Fruit fly (Drosophila melanogaster) whole organism, embryonic: ENCODE data around the gene CG33110.

Source experiments
- Antp ChIP-seq: fragments of 200-800 bp; sonication (Bioruptor generic); optimal IDR thresholded peaks from 3 replicates; lab custom pipeline; 2016; ENCODE audit warnings: missing biosample characterization, missing genetic modification characterization
- BEAF-32 ChIP-seq: fragments of 200-800 bp; sonication (Bioruptor generic); optimal IDR thresholded peaks from 3 replicates; lab custom pipeline; 2017; ENCODE audit warnings: missing biosample characterization, missing genetic modification characterization, mild to moderate bottlenecking, moderate library complexity, missing genetic modification reagents
- Bgb ChIP-seq: fragments of 200-800 bp; sonication (Bioruptor generic); IDR thresholded peaks from 2 replicates; pipeline ENCODE4 v1.3.6; 2022; ENCODE audit warnings: missing biosample characterization, missing genetic modification characterization; ENCODE audit not compliant: partially characterized antibody
- CG10431 ChIP-seq: fragments of 200-800 bp; sonication (Bioruptor generic); optimal IDR thresholded peaks from 3 replicates; lab custom pipeline; 2018; ENCODE audit warnings: missing biosample characterization, mild to moderate bottlenecking, missing genetic modification characterization
- CG10462 ChIP-seq: fragments of 200-800 bp; sonication (Bioruptor generic); optimal IDR thresholded peaks from 2 replicates; lab custom pipeline; 2016; ENCODE audit warnings: missing biosample characterization, missing genetic modification characterization
- CG12219 ChIP-seq: fragments of 200-800 bp; sonication (Bioruptor generic); optimal IDR thresholded peaks from 3 replicates; lab custom pipeline; 2018; ENCODE audit warnings: missing biosample characterization, mild to moderate bottlenecking, missing genetic modification characterization
- CG12659 ChIP-seq: fragments of 200-800 bp; sonication (Bioruptor generic); optimal IDR thresholded peaks from 3 replicates; lab custom pipeline; 2017; ENCODE audit warnings: mild to moderate bottlenecking, missing biosample characterization, missing genetic modification reagents, missing genetic modification characterization
- CG14710 ChIP-seq: fragments of 200-800 bp; sonication (Bioruptor generic); optimal IDR thresholded peaks from 3 replicates; lab custom pipeline; 2019; ENCODE audit warnings: missing biosample characterization, mild to moderate bottlenecking, missing genetic modification characterization, moderate library complexity
- CG15269 ChIP-seq: fragments of 200-800 bp; sonication (Bioruptor generic); optimal IDR thresholded peaks from 2 replicates; lab custom pipeline; 2018; ENCODE audit warnings: missing biosample characterization, mild to moderate bottlenecking, missing genetic modification characterization, moderate library complexity
- CG16813 ChIP-seq: fragments of 200-800 bp; sonication (Bioruptor generic); IDR thresholded peaks from 3 replicates; pipeline ENCODE4 v1.3.6; 2022; ENCODE audit warnings: missing biosample characterization, missing genetic modification characterization; ENCODE audit not compliant: partially characterized antibody
- CG1832 ChIP-seq: fragments of 200-800 bp; sonication (Bioruptor generic); optimal IDR thresholded peaks from 2 replicates; lab custom pipeline; 2017; ENCODE audit warnings: missing biosample characterization, mild to moderate bottlenecking, missing genetic modification characterization, inconsistent platforms
- CG2116 ChIP-seq: fragments of 200-800 bp; sonication (Bioruptor generic); optimal IDR thresholded peaks from 3 replicates; lab custom pipeline; 2018; ENCODE audit warnings: missing biosample characterization, mild to moderate bottlenecking, missing genetic modification characterization
- CG34224 ChIP-seq: fragments of 200-800 bp; sonication (Bioruptor generic); IDR thresholded peaks from 3 replicates; pipeline ENCODE4 v1.3.6; 2022; ENCODE audit warnings: missing biosample characterization, missing genetic modification characterization; ENCODE audit not compliant: partially characterized antibody
- CG4617 ChIP-seq: fragments of 200-800 bp; sonication (Bioruptor generic); optimal IDR thresholded peaks from 3 replicates; lab custom pipeline; 2016; ENCODE audit warnings: missing biosample characterization, missing genetic modification characterization, borderline replicate concordance
- CG4854 ChIP-seq: fragments of 200-800 bp; sonication (Bioruptor generic); optimal IDR thresholded peaks from 2 replicates; lab custom pipeline; 2016; ENCODE audit warnings: missing biosample characterization, missing genetic modification characterization, inconsistent platforms
- CG6791 ChIP-seq: fragments of 200-800 bp; sonication (Bioruptor generic); IDR thresholded peaks from 3 replicates; pipeline ENCODE4 v1.3.6; 2022; ENCODE audit warnings: missing biosample characterization, missing genetic modification characterization; ENCODE audit not compliant: partially characterized antibody
- CG9797 ChIP-seq: fragments of 200-800 bp; sonication (Bioruptor generic); optimal IDR thresholded peaks from 3 replicates; lab custom pipeline; 2018; ENCODE audit warnings: missing biosample characterization, mild to moderate bottlenecking, missing genetic modification characterization
- CHES-1-like ChIP-seq: fragments of 200-800 bp; sonication (Bioruptor generic); optimal IDR thresholded peaks from 2 replicates; lab custom pipeline; 2016; ENCODE audit warnings: missing biosample characterization, missing genetic modification characterization
- D19A ChIP-seq: fragments of 200-800 bp; optimal IDR thresholded peaks from 3 replicates; lab custom pipeline; 2019; ENCODE audit warnings: missing biosample characterization, mild to moderate bottlenecking, missing genetic modification characterization, moderate library complexity
- Dfd ChIP-seq, 2 experiments: fragments of >200 bp; optimal IDR thresholded peaks; 2 replicates each; lab custom pipeline; 2017; ENCODE audit warnings: missing biosample characterization in 2 of 2, missing genetic modification characterization in 2 of 2
- Dll ChIP-seq: fragments of 200-800 bp; sonication (Bioruptor generic); IDR thresholded peaks from 4 replicates; pipeline ENCODE4 v1.3.6; 2022; ENCODE audit warnings: missing biosample characterization, missing genetic modification characterization; ENCODE audit not compliant: partially characterized antibody
- Doc3 ChIP-seq: fragments of 200-800 bp; sonication (Bioruptor generic); IDR thresholded peaks from 3 replicates; pipeline ENCODE4 v1.3.6; 2022; ENCODE audit warnings: missing biosample characterization, missing genetic modification characterization; ENCODE audit not compliant: partially characterized antibody
- Dp ChIP-seq: fragments of 200-800 bp; sonication (Bioruptor generic); optimal IDR thresholded peaks from 2 replicates; lab custom pipeline; 2018; ENCODE audit warnings: missing biosample characterization, mild to moderate bottlenecking, missing genetic modification characterization, moderate library complexity
- Dref ChIP-seq: fragments of 200-800 bp; sonication (Bioruptor generic); IDR thresholded peaks from 2 replicates; pipeline ENCODE4 v1.3.6; 2022; ENCODE audit warnings: missing biosample characterization, missing genetic modification characterization
- Drgx ChIP-seq: fragments of 200-800 bp; sonication (Bioruptor generic); IDR thresholded peaks from 2 replicates; pipeline ENCODE4 v1.3.6; 2022; ENCODE audit warnings: missing biosample characterization, missing genetic modification characterization
- E2f2 ChIP-seq: fragments of 200-800 bp; sonication (Bioruptor generic); IDR thresholded peaks from 2 replicates; pipeline ENCODE4 v1.3.6; 2022; ENCODE audit warnings: missing biosample characterization, missing genetic modification characterization
- MBD-R2 ChIP-seq: fragments of 200-800 bp; sonication (Bioruptor generic); IDR thresholded peaks from 2 replicates; pipeline ENCODE4 v1.3.6; 2022; ENCODE audit warnings: missing biosample characterization, missing genetic modification characterization
- MESR4 ChIP-seq: fragments of 200-800 bp; sonication (Bioruptor generic); optimal IDR thresholded peaks from 2 replicates; lab custom pipeline; 2018; ENCODE audit warnings: missing biosample characterization, mild to moderate bottlenecking, missing genetic modification characterization, moderate library complexity
- Myb ChIP-seq: fragments of 200-800 bp; sonication (Bioruptor generic); optimal IDR thresholded peaks from 2 replicates; lab custom pipeline; 2016; ENCODE audit warnings: missing biosample characterization, missing genetic modification characterization
- Pdp1 ChIP-seq, 2 experiments: fragments of 200-800 bp; sonication (Bioruptor generic); optimal IDR thresholded peaks; 3 replicates each; lab custom pipeline; 2016; ENCODE audit warnings: missing biosample characterization in 2 of 2, missing genetic modification characterization in 2 of 2, mild to moderate bottlenecking in 1 of 2, moderate library complexity in 1 of 2
- Scr ChIP-seq: fragments of 200-800 bp; sonication (Bioruptor generic); IDR thresholded peaks from 2 replicates; pipeline ENCODE4 v1.3.6; 2022; ENCODE audit warnings: missing biosample characterization, missing genetic modification characterization; ENCODE audit not compliant: partially characterized antibody
- Sry-δ ChIP-seq: fragments of 200-800 bp; sonication (Bioruptor generic); optimal IDR thresholded peaks from 2 replicates; lab custom pipeline; 2016; ENCODE audit warnings: missing biosample characterization, missing genetic modification characterization
- TFAM ChIP-seq: fragments of 200-800 bp; sonication (Bioruptor generic); optimal IDR thresholded peaks from 2 replicates; lab custom pipeline; 2017; ENCODE audit warnings: missing biosample characterization, missing genetic modification characterization, inconsistent platforms
- amos ChIP-seq: fragments of 200-800 bp; sonication (Bioruptor generic); IDR thresholded peaks from 2 replicates; pipeline ENCODE4 v1.3.6; 2022; ENCODE audit warnings: missing biosample characterization, missing genetic modification characterization; ENCODE audit not compliant: partially characterized antibody
- aop ChIP-seq: fragments of 200-800 bp; sonication (Bioruptor generic); IDR thresholded peaks from 2 replicates; pipeline ENCODE4 v1.3.6; 2022; ENCODE audit warnings: missing biosample characterization, missing genetic modification characterization
- bbx ChIP-seq: fragments of 200-800 bp; sonication (Bioruptor generic); IDR thresholded peaks from 2 replicates; pipeline ENCODE4 v1.3.6; 2022; ENCODE audit warnings: missing biosample characterization, missing genetic modification characterization; ENCODE audit not compliant: partially characterized antibody
- bigmax ChIP-seq: fragments of 200-800 bp; sonication (Bioruptor generic); optimal IDR thresholded peaks from 2 replicates; lab custom pipeline; 2018; ENCODE audit warnings: missing biosample characterization, mild to moderate bottlenecking, missing genetic modification characterization
- inv ChIP-seq: fragments of 200-800 bp; sonication (Bioruptor generic); IDR thresholded peaks from 2 replicates; pipeline ENCODE4 v1.3.6; 2022; ENCODE audit warnings: missing biosample characterization, missing genetic modification characterization; ENCODE audit not compliant: partially characterized antibody
- kni ChIP-seq: fragments of 200-800 bp; sonication (Bioruptor generic); optimal IDR thresholded peaks from 3 replicates; lab custom pipeline; 2017; ENCODE audit warnings: mild to moderate bottlenecking, missing biosample characterization, missing genetic modification reagents, missing genetic modification characterization
- lilli ChIP-seq: fragments of 200-800 bp; sonication (Bioruptor generic); optimal IDR thresholded peaks from 3 replicates; lab custom pipeline; 2016; ENCODE audit warnings: missing biosample characterization, missing genetic modification characterization
- nerfin-2 ChIP-seq: fragments of 200-800 bp; sonication (Bioruptor generic); IDR thresholded peaks from 2 replicates; pipeline ENCODE4 v1.3.6; 2022; ENCODE audit warnings: missing biosample characterization, missing genetic modification characterization; ENCODE audit not compliant: partially characterized antibody
- rib ChIP-seq: fragments of 200-800 bp; sonication (Bioruptor generic); IDR thresholded peaks from 2 replicates; pipeline ENCODE4 v1.3.6; 2022; ENCODE audit warnings: missing biosample characterization, missing genetic modification characterization
- salm ChIP-seq: fragments of 200-800 bp; sonication (Bioruptor generic); optimal IDR thresholded peaks from 2 replicates; lab custom pipeline; 2018; ENCODE audit warnings: missing biosample characterization, mild to moderate bottlenecking, missing genetic modification characterization
- unc-4 ChIP-seq: fragments of 200-800 bp; sonication (Bioruptor generic); IDR thresholded peaks from 2 replicates; pipeline ENCODE4 v1.3.6; 2022; ENCODE audit warnings: missing biosample characterization, missing genetic modification characterization; ENCODE audit not compliant: partially characterized antibody
- vnd ChIP-seq: fragments of 200-800 bp; sonication (Bioruptor generic); IDR thresholded peaks from 3 replicates; pipeline ENCODE4 v1.3.6; 2022; ENCODE audit warnings: missing biosample characterization, missing genetic modification characterization; ENCODE audit not compliant: partially characterized antibody
- zen ChIP-seq: fragments of 200-800 bp; sonication (Bioruptor generic); optimal IDR thresholded peaks from 3 replicates; lab custom pipeline; 2018; ENCODE audit warnings: missing biosample characterization, mild to moderate bottlenecking, missing genetic modification characterization, moderate library complexity
- zen2 ChIP-seq: fragments of 200-800 bp; sonication (Bioruptor generic); IDR thresholded peaks from 3 replicates; pipeline ENCODE4 v1.3.6; 2022; ENCODE audit warnings: missing biosample characterization, missing genetic modification characterization; ENCODE audit not compliant: partially characterized antibody

Gene CG33110

DNA sequence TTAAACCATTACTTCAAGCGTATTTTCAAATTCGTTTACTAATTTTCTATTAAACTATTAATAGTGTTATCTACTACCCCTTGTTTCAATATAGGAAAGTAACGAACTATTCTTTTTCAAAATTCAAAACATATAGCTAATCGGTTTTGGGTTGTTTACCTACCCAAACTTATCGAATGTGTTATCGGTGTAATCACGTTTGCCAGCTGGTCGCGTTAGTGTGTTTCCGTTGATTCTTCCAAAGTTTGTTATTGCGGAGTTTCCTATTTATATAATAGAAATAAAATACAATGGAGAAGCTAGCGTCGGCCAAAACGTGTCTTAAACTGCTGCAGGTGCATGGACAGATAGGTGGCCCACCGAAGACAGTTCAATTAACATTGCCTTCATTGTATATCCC, 48.3 kb downstream of the CG33110 start, which contains the start of gene mRpL45 (continued):
- peak; percentile 55 for TF ChIP-seq bbx (GFP tag; lab: Robert Waterston, UW)
- peak; percentile 17 for TF ChIP-seq Sry-δ (GFP tag; lab: Kevin White, UChicago)
- TF ChIP-seq BEAF-32 (GFP tag; lab: Kevin White, UChicago): peak; percentile 38
- TF ChIP-seq Antp (GFP tag; lab: Kevin White, UChicago): no peak
- no peak for TF ChIP-seq CG4854 (GFP tag; lab: Kevin White, UChicago)
- TF ChIP-seq CG6791 (GFP tag; lab: Robert Waterston, UW): peak; percentile 77
- TF ChIP-seq Dfd (GFP tag; optimal IDR thresholded peaks at IDR 0.05; lab: Kevin White, UChicago): no peak
- peak; percentile 84 for TF ChIP-seq MBD-R2
- peak; percentile 48; the same call in 1 of the 2 replicates for TF ChIP-seq amos (GFP tag; lab: Robert Waterston, UW)
- TF ChIP-seq CG14710 (tag; lab: Kevin White, UChicago): peak; percentile 9
- peak; percentile 60 for TF ChIP-seq Dp (GFP tag; lab: Kevin White, UChicago)
- TF ChIP-seq Dref: peak; percentile 84
- peak; percentile 78 for TF ChIP-seq CG34224 (GFP tag; lab: Robert Waterston, UW)
- TF ChIP-seq CG4617 (GFP tag; lab: Kevin White, UChicago): peak; percentile 20
- TF ChIP-seq lilli (GFP tag; lab: Kevin White, UChicago): no peak
- TF ChIP-seq CHES-1-like (GFP tag; lab: Kevin White, UChicago): no peak
- peak; percentile 55; the same call in 1 of the 2 replicates for TF ChIP-seq nerfin-2 (GFP tag; lab: Robert Waterston, UW)
- peak; percentile 12 for TF ChIP-seq zen (tag; lab: Kevin White, UChicago)
- TF ChIP-seq MESR4 (GFP tag; lab: Kevin White, UChicago): peak; percentile 53
- TF ChIP-seq CG12659: peak; percentile 19
- no peak for TF ChIP-seq D19A (tag; lab: Kevin White, UChicago)
- TF ChIP-seq CG15269 (tag; lab: Kevin White, UChicago): no peak
- TF ChIP-seq kni (GFP tag; lab: Kevin White, UChicago): no peak
- TF ChIP-seq CG1832 (GFP tag; lab: Kevin White, UChicago): no peak
- peak; percentile 85 for TF ChIP-seq Myb (GFP tag; lab: Kevin White, UChicago)
- peak; percentile 20 for TF ChIP-seq CG9797 (GFP tag; lab: Kevin White, UChicago)
- peak; percentile 9 for TF ChIP-seq bigmax
- no peak for TF ChIP-seq CG10431 (GFP tag; lab: Kevin White, UChicago)
- TF ChIP-seq salm (tag; lab: Kevin White, UChicago): no peak
- TF ChIP-seq vnd (GFP tag; lab: Robert Waterston, UW): peak; percentile 39; the same call in 1 of the 3 replicates
- TF ChIP-seq zen2 (GFP tag; lab: Robert Waterston, UW): 0 out of 3 replicates have a peak, but pooled peaks have one; percentile 37
- no peak for TF ChIP-seq CG10462 (GFP tag; lab: Kevin White, UChicago)
- peak; percentile 53; the same call in 1 of the 2 replicates for TF ChIP-seq unc-4 (GFP tag; lab: Robert Waterston, UW)
- TF ChIP-seq Dll (GFP tag; lab: Robert Waterston, UW): 0 out of 4 replicates have a peak, but pooled peaks have one; percentile 34
- TF ChIP-seq inv (GFP tag; lab: Robert Waterston, UW): peak; percentile 36
- TF ChIP-seq aop: no peak
- peak; percentile 54 for TF ChIP-seq Scr (GFP tag; lab: Robert Waterston, UW)
- TF ChIP-seq CG2116 (GFP tag; lab: Kevin White, UChicago): peak; percentile 59
- TF ChIP-seq rib (GFP tag; lab: Robert Waterston, UW): no peak
- no peak for TF ChIP-seq TFAM (GFP tag; lab: Kevin White, UChicago)
- TF ChIP-seq Bgb: peak; percentile 66
- TF ChIP-seq CG16813 (GFP tag; lab: Robert Waterston, UW): peak; percentile 23; the same call in 1 of the 3 replicates
- TF ChIP-seq E2f2 (GFP tag; lab: Robert Waterston, UW): peak; percentile 67
- TF ChIP-seq Drgx: no peak
- TF ChIP-seq Doc3: 0 out of 3 replicates have a peak, but pooled peaks have one; percentile 11
- peak in 1 of 2 experiments; percentile 93 for TF ChIP-seq Pdp1 (GFP tag; optimal IDR thresholded peaks at IDR 0.05; lab: Kevin White, UChicago)
- no peak for TF ChIP-seq CG12219 (GFP tag; lab: Kevin White, UChicago)
